Worm (Caenorhabditis elegans) whole organism, L4/young adult: Measurements from ENCODE around the gene B0507.8.

Experiments used
- W03F9.2 ChIP-seq: fragments of 150-350 bp; optimal IDR thresholded peaks from 2 replicates; lab custom pipeline; 2014; ENCODE audit warnings: missing biosample characterization, missing genetic modification characterization
- dao-5 ChIP-seq: sonication (generic microtip); optimal IDR thresholded peaks from 2 replicates; lab custom pipeline; 2016; ENCODE audit warnings: missing genotype, missing genetic modification characterization, moderate library complexity, missing compliant biosample characterization
- him-1 ChIP-seq: sonication (generic microtip); optimal IDR thresholded peaks from 2 replicates; lab custom pipeline; 2016; ENCODE audit warnings: missing genotype, missing genetic modification reagents, missing genetic modification characterization, missing compliant biosample characterization

DNA sequence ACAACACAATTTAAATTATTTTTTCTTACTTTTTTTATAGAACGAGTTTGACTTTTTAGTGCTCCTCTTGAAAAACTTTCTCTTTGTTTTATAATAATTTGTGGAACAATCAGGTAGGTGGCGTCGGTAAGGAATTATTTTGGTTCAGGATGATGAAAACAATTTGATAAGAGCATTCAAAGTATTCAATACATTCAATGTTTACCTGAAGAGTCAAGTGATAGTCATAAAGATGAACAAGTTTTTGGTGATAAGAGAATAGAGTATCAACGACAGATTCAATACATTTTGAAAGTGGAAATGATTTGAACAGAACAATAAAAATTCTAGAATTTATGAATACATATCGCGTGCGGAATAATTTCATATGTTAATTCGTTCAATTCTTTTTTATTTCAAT, 4.7 kb upstream of the B0507.8 start:
- TF ChIP-seq him-1 (tag; lab: Kevin White, UChicago) (no peak), dao-5 (tag; lab: Kevin White, UChicago) (no peak), W03F9.2 (tag; lab: Kevin White, UChicago) (no peak)
